Worm (Caenorhabditis elegans): ENCODE data around the gene sfxn-5.

DNA sequence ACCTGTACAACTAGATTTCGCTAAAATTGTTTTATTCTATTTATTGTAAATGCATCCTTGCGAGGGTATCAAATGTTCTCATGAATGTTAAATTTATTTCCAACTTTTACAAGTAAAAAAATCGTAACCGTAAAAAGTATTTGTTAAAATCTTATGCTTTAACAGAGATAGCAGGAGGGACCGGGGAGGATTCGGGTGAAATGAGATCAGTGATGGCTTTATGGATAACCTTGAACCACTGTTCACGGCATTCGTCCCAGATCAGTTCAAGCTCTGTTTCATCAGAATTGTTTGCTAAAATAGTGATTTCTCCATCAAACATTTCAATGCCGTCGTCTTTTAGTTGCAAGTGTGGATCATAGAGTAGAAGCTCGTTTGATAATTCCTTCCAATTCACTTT, 36.3 kb upstream of the sfxn-5 start:
- no peak for TF ChIP-seq ztf-11 (tag; optimal IDR thresholded peaks at IDR 0.05)
- TF ChIP-seq elt-3 (tag; optimal IDR thresholded peaks at IDR 0.05), result no peak
